Worm (Caenorhabditis elegans): ENCODE data around the gene rbm-25.

rbm-25 gene

DNA sequence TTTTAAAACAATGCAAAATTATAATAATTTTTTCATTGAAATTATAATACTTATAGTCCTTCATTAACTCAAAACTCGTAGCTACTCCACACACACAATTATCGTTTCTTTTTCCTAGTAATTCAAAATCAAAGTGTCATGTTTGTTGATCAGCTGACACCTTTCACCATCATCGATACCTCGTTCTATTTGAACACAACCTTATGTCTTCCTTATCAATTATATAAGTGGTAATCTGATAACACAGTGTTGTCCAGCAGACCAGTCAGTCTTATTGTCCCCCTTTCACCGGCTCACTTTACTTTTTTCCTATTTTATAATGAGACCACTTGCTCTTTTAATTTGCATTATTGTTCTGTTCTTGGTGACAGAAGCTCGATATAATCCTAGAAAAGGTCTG, 14.8 kb downstream of the rbm-25 start, which contains the start of the genes T28H10.2 and lgmn-1 (continued):
- TF ChIP-seq F37D6.2 (tag; optimal IDR thresholded peaks at IDR 0.05), result no peak
- TF ChIP-seq nhr-11 (tag; optimal IDR thresholded peaks at IDR 0.05), result no peak
- TF ChIP-seq sdz-12 (GFP tag; optimal IDR thresholded peaks at IDR 0.05), result no peak
- TF ChIP-seq vab-7 (GFP tag; IDR thresholded peaks at IDR 0.05), result no peak
- TF ChIP-seq daf-12 (tag; optimal IDR thresholded peaks at IDR 0.05), result no peak
- TF ChIP-seq nhr-41 (GFP tag; IDR thresholded peaks at IDR 0.05), result no peak
- no peak for TF ChIP-seq zfp-3 (GFP tag; conservative IDR thresholded peaks at IDR 0.05)
- TF ChIP-seq nhr-48 (tag; optimal IDR thresholded peaks at IDR 0.05), result peak; percentile 17
- no peak for TF ChIP-seq Y48G9A.11 (GFP tag; IDR thresholded peaks at IDR 0.05)
- TF ChIP-seq cey-2 (tag; optimal IDR thresholded peaks at IDR 0.05; ENCODE audit: borderline replicate concordance, insufficient read depth), result no peak
- TF ChIP-seq hlh-11 (tag; optimal IDR thresholded peaks at IDR 0.05), result peak; percentile 84
- no peak for TF ChIP-seq lin-15B (tag; optimal IDR thresholded peaks at IDR 0.05)
- no peak for TF ChIP-seq ceh-82 (tag; optimal IDR thresholded peaks at IDR 0.05)
- no peak for TF ChIP-seq mxl-3 (GFP tag; optimal IDR thresholded peaks at IDR 0.05)
- TF ChIP-seq nhr-6 (tag; optimal IDR thresholded peaks at IDR 0.05), result no peak
- TF ChIP-seq D1046.2 (GFP tag; IDR thresholded peaks at IDR 0.05), result no peak

DNA sequence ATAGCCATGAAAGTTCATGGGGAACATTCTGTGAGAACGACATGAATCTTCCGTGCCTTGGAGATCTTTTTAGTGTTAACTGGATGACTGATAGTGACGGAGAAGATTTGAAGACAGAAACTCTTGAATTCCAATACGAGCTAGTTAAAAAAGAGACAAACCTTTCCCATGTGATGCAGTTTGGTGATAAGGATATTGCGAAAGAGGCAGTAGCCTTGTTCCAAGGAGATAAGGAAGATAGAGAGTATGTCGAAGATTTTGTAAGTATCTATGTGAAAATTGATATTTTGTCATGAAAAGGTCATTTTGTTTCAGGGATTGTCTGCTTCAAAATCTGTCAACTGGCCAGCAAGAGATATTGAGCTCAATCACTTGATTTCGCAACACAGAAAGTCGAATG, 15.9 kb downstream of the rbm-25 start:
- TF ChIP-seq zfp-3 (GFP tag; conservative IDR thresholded peaks at IDR 0.05) (no peak), mes-2 (tag; optimal IDR thresholded peaks at IDR 0.05; ENCODE audit: poor library complexity, severe bottlenecking) (peak; percentile 37), dmd-6 (GFP tag; IDR thresholded peaks at IDR 0.05) (peak; percentile 25; the same call in 1 of the 2 replicates), hlh-11 (tag; optimal IDR thresholded peaks at IDR 0.05) (peak; percentile 33), ceh-82 (tag; optimal IDR thresholded peaks at IDR 0.05) (no peak), Y5F2A.4 (GFP tag; optimal IDR thresholded peaks at IDR 0.05) (no peak), daf-16 (GFP tag; optimal IDR thresholded peaks at IDR 0.05) (no peak), daf-16 (tag; optimal IDR thresholded peaks at IDR 0.05) (peak; percentile 19), pqm-1 (tag; optimal IDR thresholded peaks at IDR 0.05) (peak; percentile 51), fos-1 (tag; optimal IDR thresholded peaks at IDR 0.05) (no peak), nhr-6 (tag; optimal IDR thresholded peaks at IDR 0.05) (peak; percentile 36), hlh-30 (tag; optimal IDR thresholded peaks at IDR 0.05; ENCODE audit: insufficient read depth) (no peak), daf-12 (tag; optimal IDR thresholded peaks at IDR 0.05) (no peak), ceh-44 (GFP tag; IDR thresholded peaks at IDR 0.05) (no peak), dve-1 (tag; optimal IDR thresholded peaks at IDR 0.05; ENCODE audit: insufficient read depth) (peak; percentile 7), nhr-11 (tag; optimal IDR thresholded peaks at IDR 0.05) (peak; percentile 12)

DNA sequence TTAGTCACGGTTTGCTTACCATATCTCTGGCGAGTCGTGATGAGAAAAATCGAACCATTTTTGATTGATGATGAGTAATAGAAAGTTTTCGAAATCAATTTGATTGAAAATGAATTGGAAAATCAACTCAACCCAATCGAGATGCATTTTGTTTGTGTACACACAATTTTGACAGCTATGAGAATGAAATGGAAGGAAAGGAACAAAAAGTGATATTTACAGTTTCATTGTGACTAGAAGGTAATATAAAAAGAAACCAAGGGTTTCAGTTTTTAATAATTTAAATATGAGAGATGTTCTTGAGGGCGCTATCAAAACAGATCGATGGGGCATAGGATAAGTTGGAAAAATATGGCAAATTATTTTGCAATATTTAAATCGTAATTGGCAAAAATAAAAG, 19.1 kb downstream of the rbm-25 start, which contains the start of gene cal-1:
Gene cal-1 (minus strand): TSS at position 101 of the 400 bp plus-strand sequence.
- TF ChIP-seq R02D3.7 (tag; optimal IDR thresholded peaks at IDR 0.05) (no peak), Y75B8A.6 (GFP tag; IDR thresholded peaks at IDR 0.05) (no peak), mep-1 (tag; optimal IDR thresholded peaks at IDR 0.05) (no peak), daf-16 (GFP tag; optimal IDR thresholded peaks at IDR 0.05) (no peak), daf-16 (tag; optimal IDR thresholded peaks at IDR 0.05) (no peak), F49E8.2 (tag; optimal IDR thresholded peaks at IDR 0.05; ENCODE audit: borderline replicate concordance) (no peak), jun-1 (tag; optimal IDR thresholded peaks at IDR 0.05) (no peak), F10B5.3 (tag; optimal IDR thresholded peaks at IDR 0.05) (no peak), nhr-11 (tag; optimal IDR thresholded peaks at IDR 0.05) (no peak), zag-1 (tag; optimal IDR thresholded peaks at IDR 0.05) (no peak), unc-130 (GFP tag; optimal IDR thresholded peaks at IDR 0.05) (no peak), Y5F2A.4 (GFP tag; optimal IDR thresholded peaks at IDR 0.05) (no peak), lin-38 (GFP tag; IDR thresholded peaks at IDR 0.05) (no peak), egl-27 (tag; optimal IDR thresholded peaks at IDR 0.05) (no peak), zip-11 (GFP tag; IDR thresholded peaks at IDR 0.05) (no peak), snpc-4 (tag; optimal IDR thresholded peaks at IDR 0.05) (no peak), mdt-29 (GFP tag; IDR thresholded peaks at IDR 0.05) (no peak)
